Worm (Caenorhabditis elegans) whole organism, mixed stage, embryonic: ENCODE results near the gene pct-1.

Experiments
- ceh-39 ChIP-seq: fragments of 150-350 bp; optimal IDR thresholded peaks from 2 replicates; lab custom pipeline; 2014; ENCODE audit warnings: missing biosample characterization, missing genetic modification characterization
- ces-1 ChIP-seq: fragments of 150-350 bp; optimal IDR thresholded peaks from 2 replicates; lab custom pipeline; 2014; ENCODE audit warnings: missing biosample characterization, missing genetic modification reagents, missing genetic modification characterization
- elt-1 ChIP-seq: sonication (generic microtip); optimal IDR thresholded peaks from 2 replicates; lab custom pipeline; 2017; ENCODE audit warnings: missing genetic modification characterization, mild to moderate bottlenecking, missing compliant biosample characterization, antibody characterized with exemption, moderate library complexity, borderline replicate concordance; ENCODE audit not compliant: insufficient read depth
- elt-3 ChIP-seq: fragments of 150-350 bp; optimal IDR thresholded peaks from 2 replicates; lab custom pipeline; 2014; ENCODE audit warnings: missing biosample characterization, missing genetic modification characterization
- mep-1 ChIP-seq: fragments of 150-350 bp; optimal IDR thresholded peaks from 2 replicates; lab custom pipeline; 2017; ENCODE audit warnings: missing biosample characterization, missing genetic modification reagents, missing genetic modification characterization, inconsistent platforms
- mls-2 ChIP-seq: sonication (generic microtip); optimal IDR thresholded peaks from 2 replicates; lab custom pipeline; 2016; ENCODE audit warnings: mild to moderate bottlenecking, missing genetic modification characterization, moderate library complexity, missing compliant biosample characterization
- nhr-237 ChIP-seq: fragments of 150-350 bp; optimal IDR thresholded peaks from 2 replicates; lab custom pipeline; 2014; ENCODE audit warnings: missing biosample characterization, missing genetic modification characterization
- nhr-28 ChIP-seq: fragments of 150-350 bp; optimal IDR thresholded peaks from 2 replicates; lab custom pipeline; 2014; ENCODE audit warnings: missing biosample characterization, missing genetic modification characterization
- nhr-76 ChIP-seq: sonication (generic microtip); optimal IDR thresholded peaks from 2 replicates; lab custom pipeline; 2017; ENCODE audit warnings: missing biosample characterization, missing genetic modification characterization
- snpc-4 ChIP-seq: fragments of 150-350 bp; optimal IDR thresholded peaks from 2 replicates; lab custom pipeline; 2014; ENCODE audit warnings: missing biosample characterization, missing genetic modification characterization
- unc-39 ChIP-seq: fragments of 150-350 bp; optimal IDR thresholded peaks from 2 replicates; lab custom pipeline; 2014; ENCODE audit warnings: missing biosample characterization, missing genetic modification characterization
- unc-62 ChIP-seq: fragments of 150-350 bp; optimal IDR thresholded peaks from 2 replicates; lab custom pipeline; 2014; ENCODE audit warnings: missing biosample characterization, missing genetic modification reagents, missing genetic modification characterization
- ztf-11 ChIP-seq: fragments of 150-350 bp; optimal IDR thresholded peaks from 2 replicates; lab custom pipeline; 2014; ENCODE audit warnings: missing biosample characterization, missing genetic modification characterization

DNA sequence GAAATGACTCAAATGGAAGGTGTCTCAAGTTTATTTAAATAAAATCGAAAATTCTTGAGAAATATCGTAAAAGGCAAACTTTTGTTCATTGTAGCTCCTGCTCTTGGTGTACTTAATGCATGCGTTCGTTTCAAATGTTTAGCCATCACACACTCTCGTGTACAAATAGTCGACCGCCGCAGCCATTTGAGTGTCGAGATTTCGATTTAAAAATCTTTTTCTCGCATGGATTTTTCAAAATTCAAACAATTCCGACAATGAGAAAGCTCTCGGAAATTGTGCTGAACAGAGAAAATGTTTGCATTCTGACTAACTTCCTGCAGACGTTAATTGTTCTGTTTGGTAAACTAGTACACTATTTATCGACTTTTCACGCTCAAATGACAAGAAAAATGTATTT, 23.0 kb downstream of the pct-1 start:
- no peak for TF ChIP-seq mep-1 (tag; lab: Kevin White, UChicago)
- no peak for TF ChIP-seq nhr-76 (tag; lab: Kevin White, UChicago)
- TF ChIP-seq ceh-39, result no peak
- TF ChIP-seq unc-39, result no peak
- no peak for TF ChIP-seq snpc-4 (tag; lab: Kevin White, UChicago)
- TF ChIP-seq ztf-11 (tag; lab: Kevin White, UChicago), result no peak
- TF ChIP-seq mls-2 (tag; lab: Kevin White, UChicago), result no peak
- no peak for TF ChIP-seq unc-62 (GFP tag; lab: Kevin White, UChicago)
- no peak for TF ChIP-seq elt-1 (tag; lab: Kevin White, UChicago)
- no peak for TF ChIP-seq nhr-237
- no peak for TF ChIP-seq ces-1 (GFP tag; lab: Kevin White, UChicago)
- TF ChIP-seq elt-3, result no peak
- TF ChIP-seq nhr-28 (tag; lab: Kevin White, UChicago), result no peak
